Fruit fly (Drosophila melanogaster): ENCODE data around the gene CG32563.

CG32563 gene

DNA sequence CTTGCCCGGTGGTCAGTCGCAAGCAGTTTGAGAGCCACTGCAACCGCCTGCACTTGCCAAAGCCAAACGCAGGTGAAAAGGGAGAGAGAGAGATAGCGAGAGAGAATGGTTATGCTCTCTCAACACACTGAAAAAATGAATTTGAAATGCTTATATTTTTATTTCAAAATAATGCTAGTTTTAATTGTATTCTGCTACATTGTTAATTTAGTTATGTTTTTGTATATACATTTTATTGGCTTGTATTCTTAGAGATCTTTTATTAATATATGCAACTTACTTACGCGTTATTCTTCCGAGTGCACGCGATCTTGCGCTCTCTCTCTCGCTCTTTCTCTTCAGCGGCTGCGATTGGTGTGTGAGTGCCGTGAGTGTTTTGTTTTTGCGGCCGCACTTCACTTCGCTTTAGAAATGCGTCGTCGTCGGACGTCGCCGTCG, 29.7 kb upstream of the CG32563 start (continued):
- TF ChIP-seq CG3065 (GFP tag; optimal IDR thresholded peaks at IDR 0.05), result no peak
- peak; percentile 63 for TF ChIP-seq CG1602 (GFP tag; optimal IDR thresholded peaks at IDR 0.05)
- peak; percentile 37 for TF ChIP-seq CG1832 (GFP tag; optimal IDR thresholded peaks at IDR 0.05)
- TF ChIP-seq Doc2 (GFP tag; IDR thresholded peaks at IDR 0.05), result peak; percentile 92
- peak; percentile 99 for TF ChIP-seq Ets65A (GFP tag)
- peak; percentile 84 for TF ChIP-seq wor (GFP tag; IDR thresholded peaks at IDR 0.05)
- no peak for TF ChIP-seq CHES-1-like (GFP tag; optimal IDR thresholded peaks at IDR 0.05)
- peak; percentile 99 for TF ChIP-seq bowl (GFP tag; IDR thresholded peaks at IDR 0.05)
- TF ChIP-seq NC2α (GFP tag; optimal IDR thresholded peaks at IDR 0.05), result no peak

DNA sequence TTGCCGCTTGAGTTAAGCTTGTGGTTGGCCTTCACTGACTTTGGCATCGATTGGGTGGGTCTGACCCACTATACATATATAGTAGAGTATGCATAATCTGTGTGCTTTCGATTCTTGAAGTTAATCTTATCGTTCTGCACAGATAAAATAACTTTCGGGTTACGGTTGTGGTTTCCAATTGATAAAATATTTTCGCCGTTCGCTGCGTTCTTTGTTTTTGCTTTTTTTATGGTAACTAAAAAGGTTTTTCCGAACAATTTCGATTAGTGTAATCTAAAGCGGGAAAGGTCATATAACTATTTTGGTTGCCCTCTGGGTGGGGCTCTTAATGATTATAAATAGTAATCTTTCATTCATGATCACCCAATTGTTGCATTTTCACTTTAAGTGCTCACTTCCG, 27.7 kb upstream of the CG32563 start:
- TF ChIP-seq CG12236 (GFP tag; optimal IDR thresholded peaks at IDR 0.05) (no peak), jumu (GFP tag; optimal IDR thresholded peaks at IDR 0.05) (no peak), CG34224 (GFP tag; IDR thresholded peaks at IDR 0.05; ENCODE audit: partially characterized antibody) (no peak), hbn (GFP tag; IDR thresholded peaks at IDR 0.05; ENCODE audit: partially characterized antibody) (no peak), CG4854 (GFP tag; optimal IDR thresholded peaks at IDR 0.05) (no peak), exex (tag; optimal IDR thresholded peaks at IDR 0.05) (peak; percentile 62), CG5953 (GFP tag; IDR thresholded peaks at IDR 0.05) (no peak), luna (GFP tag; optimal IDR thresholded peaks at IDR 0.05) (no peak), CG11504 (tag; optimal IDR thresholded peaks at IDR 0.05) (no peak), HmgZ (tag; optimal IDR thresholded peaks at IDR 0.05) (no peak), sd (tag; optimal IDR thresholded peaks at IDR 0.05) (peak; percentile 75)

DNA sequence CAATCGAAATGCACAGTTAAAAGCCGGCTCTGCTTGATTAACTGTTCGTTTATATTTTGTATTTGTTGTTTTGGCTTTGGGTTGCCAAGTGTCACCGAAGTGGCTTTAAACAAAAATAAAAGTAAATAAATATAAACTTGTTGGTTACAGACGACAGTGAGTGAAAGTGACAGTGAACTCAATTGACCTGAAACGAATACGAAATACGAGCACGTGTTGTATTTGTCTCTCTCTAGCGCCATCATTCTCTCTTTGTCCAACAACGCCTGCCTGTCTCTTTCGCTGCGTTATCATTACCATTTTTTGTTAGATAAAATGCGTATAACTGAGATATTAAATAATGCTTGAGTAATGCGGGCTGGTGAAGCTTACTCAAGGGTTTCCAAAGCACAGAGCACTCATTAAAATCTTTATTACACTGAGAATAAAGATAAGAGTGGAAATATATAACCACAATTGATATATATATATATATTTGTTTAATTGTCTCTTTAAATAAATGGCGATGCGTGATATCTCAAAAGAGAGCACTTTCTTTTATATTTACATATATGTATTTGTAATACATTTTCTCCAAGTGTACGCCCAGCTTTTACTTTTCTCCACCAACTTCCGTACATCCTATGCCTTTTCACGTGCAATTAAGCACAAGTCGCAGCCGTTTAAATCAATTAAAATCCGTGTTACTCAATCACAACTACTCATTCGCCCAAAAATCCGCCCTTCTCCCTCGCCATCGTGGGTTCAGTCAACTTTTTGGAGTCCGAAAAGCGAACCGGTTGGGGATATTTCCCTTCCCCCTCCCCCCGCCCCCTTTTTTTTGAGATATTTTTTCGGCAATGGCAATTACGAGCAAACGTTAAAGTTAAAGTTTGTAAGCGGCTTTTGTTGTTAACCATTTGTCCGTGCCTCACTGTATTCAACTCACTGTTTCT, 26.7 kb upstream of the CG32563 start:
- TF ChIP-seq MBD-R2 (GFP tag; IDR thresholded peaks at IDR 0.05) (no peak), Nf-YC (tag; optimal IDR thresholded peaks at IDR 0.05) (peak; percentile 9), CG32532 (GFP tag; IDR thresholded peaks at IDR 0.05) (peak; percentile 36; the same call in 1 of the 2 replicates), caup (GFP tag; optimal IDR thresholded peaks at IDR 0.05; ENCODE audit: severe bottlenecking) (peak; percentile 1), CTCF (GFP tag; optimal IDR thresholded peaks at IDR 0.05) (no peak), sisA (GFP tag; IDR thresholded peaks at IDR 0.05) (peak; percentile 34; the same call in 1 of the 2 replicates), CG18476 (GFP tag; optimal IDR thresholded peaks at IDR 0.05) (no peak), ato (GFP tag; IDR thresholded peaks at IDR 0.05; ENCODE audit: partially characterized antibody) (no peak), CG18599 (GFP tag; optimal IDR thresholded peaks at IDR 0.05) (peak; percentile 22), Oli (tag; optimal IDR thresholded peaks at IDR 0.05) (peak; percentile 13), CG11504 (tag; optimal IDR thresholded peaks at IDR 0.05) (peak; percentile 61), zen (tag; optimal IDR thresholded peaks at IDR 0.05) (peak; percentile 6), Sox102F (GFP tag; optimal IDR thresholded peaks at IDR 0.05) (peak; percentile 48), pan (optimal IDR thresholded peaks at IDR 0.05) (no peak), pan (GFP tag; optimal IDR thresholded peaks at IDR 0.05 in 1 of 2, IDR thresholded peaks at IDR 0.05 in 1 of 2) (no peak), ewg (GFP tag; optimal IDR thresholded peaks at IDR 0.05) (no peak), CG9932 (GFP tag; IDR thresholded peaks at IDR 0.05) (no peak), CG16779 (GFP tag; IDR thresholded peaks at IDR 0.05) (no peak), ci (GFP tag; IDR thresholded peaks at IDR 0.05) (no peak), CG18262 (tag; optimal IDR thresholded peaks at IDR 0.05) (peak; percentile 62), CG1602 (GFP tag; optimal IDR thresholded peaks at IDR 0.05) (no peak), br (optimal IDR thresholded peaks at IDR 0.05) (no peak), Atf3 (GFP tag; optimal IDR thresholded peaks at IDR 0.05) (no peak), ind (GFP tag; optimal IDR thresholded peaks at IDR 0.05) (peak; percentile 5), h (optimal IDR thresholded peaks at IDR 0.05) (no peak), CG17612 (GFP tag; IDR thresholded peaks at IDR 0.05) (no peak), CG12659 (GFP tag; optimal IDR thresholded peaks at IDR 0.05) (peak; percentile 0), CG11723 (GFP tag; optimal IDR thresholded peaks at IDR 0.05) (no peak), Drgx (GFP tag; IDR thresholded peaks at IDR 0.05) (no peak), Aef1 (GFP tag; IDR thresholded peaks at IDR 0.05) (no peak)
